Worm (Caenorhabditis elegans): Measurements from ENCODE around the gene Y57G11C.14.

The Y57G11C.14 gene

DNA sequence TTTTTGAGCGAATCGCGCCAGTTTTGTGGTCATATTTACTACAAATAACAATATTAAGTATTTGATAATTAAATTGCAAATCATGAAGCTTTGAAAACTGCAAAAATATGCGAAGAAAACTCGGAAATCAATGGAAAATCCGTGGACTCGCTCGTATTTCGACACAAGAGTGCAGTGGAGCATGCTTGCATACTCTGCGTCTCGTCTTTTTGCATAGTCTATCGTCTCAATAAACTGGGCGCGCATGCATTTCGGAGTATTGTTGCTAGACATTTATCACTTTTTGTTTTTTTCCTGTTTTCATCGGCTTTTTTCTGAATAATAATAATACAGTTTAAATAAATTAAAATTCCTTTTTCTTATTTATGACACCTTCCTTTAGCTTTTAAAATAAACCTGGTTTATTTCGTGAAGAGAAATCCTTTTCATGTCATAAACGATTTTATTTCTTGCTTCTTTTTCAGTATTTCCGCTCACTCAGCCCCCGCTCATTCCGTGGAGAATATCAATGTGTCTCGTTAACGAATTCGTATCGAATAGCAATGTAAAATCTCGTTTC, 31.3 kb upstream of the Y57G11C.14 start, which contains the start of the genes mrps-7 and Y57G11C.3:
TSS of gene mrps-7 (minus strand) at position 38 of the 559 bp plus-strand sequence.
TSS of gene Y57G11C.3 (plus strand) at position 509 of the 559 bp plus-strand sequence.
- TF ChIP-seq nhr-237 (tag; optimal IDR thresholded peaks at IDR 0.05) (no peak), elt-3 (tag; optimal IDR thresholded peaks at IDR 0.05) (no peak), pqm-1 (tag; optimal IDR thresholded peaks at IDR 0.05) (peak; percentile 88), ceh-16 (tag; optimal IDR thresholded peaks at IDR 0.05) (no peak), zag-1 (tag; optimal IDR thresholded peaks at IDR 0.05) (no peak), nhr-76 (tag; optimal IDR thresholded peaks at IDR 0.05) (no peak), nhr-43 (tag; optimal IDR thresholded peaks at IDR 0.05; ENCODE audit: poor library complexity, severe bottlenecking) (peak; percentile 86), unc-62 (GFP tag; optimal IDR thresholded peaks at IDR 0.05) (peak; percentile 62), daf-12 (tag; optimal IDR thresholded peaks at IDR 0.05) (no peak), R02D3.7 (tag; optimal IDR thresholded peaks at IDR 0.05) (peak; percentile 98), nhr-25 (tag; optimal IDR thresholded peaks at IDR 0.05) (peak; percentile 93), lsy-12 (tag; optimal IDR thresholded peaks at IDR 0.05) (peak; percentile 82), pha-4 (tag; optimal IDR thresholded peaks at IDR 0.05) (peak; percentile 96), nhr-23 (tag; optimal IDR thresholded peaks at IDR 0.05) (peak; percentile 94), nhr-11 (tag; optimal IDR thresholded peaks at IDR 0.05) (peak; percentile 68), ZK546.5 (tag; optimal IDR thresholded peaks at IDR 0.05) (peak; percentile 7), skn-1 (tag; optimal IDR thresholded peaks at IDR 0.05) (peak; percentile 93), mml-1 (tag; optimal IDR thresholded peaks at IDR 0.05) (no peak), mdl-1 (tag; optimal IDR thresholded peaks at IDR 0.05) (no peak), nhr-12 (tag; optimal IDR thresholded peaks at IDR 0.05) (no peak), egl-27 (tag; optimal IDR thresholded peaks at IDR 0.05) (peak; percentile 15), aly-2 (tag; optimal IDR thresholded peaks at IDR 0.05) (peak; percentile 12), lin-15B (tag; optimal IDR thresholded peaks at IDR 0.05) (peak; percentile 98), ztf-4 (tag; optimal IDR thresholded peaks at IDR 0.05) (peak; percentile 1), ceh-9 (tag; optimal IDR thresholded peaks at IDR 0.05) (no peak), unc-39 (tag; optimal IDR thresholded peaks at IDR 0.05) (no peak), egl-5 (tag; optimal IDR thresholded peaks at IDR 0.05) (peak; percentile 95), lin-39 (tag; optimal IDR thresholded peaks at IDR 0.05) (peak; percentile 87), jun-1 (tag; optimal IDR thresholded peaks at IDR 0.05) (peak; percentile 72), hmg-11 (tag; optimal IDR thresholded peaks at IDR 0.05) (peak; percentile 82), nfya-1 (tag; optimal IDR thresholded peaks at IDR 0.05; ENCODE audit: insufficient read depth) (peak; percentile 94), ceh-28 (tag; optimal IDR thresholded peaks at IDR 0.05) (peak; percentile 80), nhr-28 (tag; optimal IDR thresholded peaks at IDR 0.05) (no peak), ama-1 (optimal IDR thresholded peaks at IDR 0.05) (peak; percentile 64), ceh-82 (tag; optimal IDR thresholded peaks at IDR 0.05) (peak; percentile 84), snpc-4 (tag; optimal IDR thresholded peaks at IDR 0.05) (peak; percentile 84), nhr-77 (tag; optimal IDR thresholded peaks at IDR 0.05) (peak; percentile 59), eor-1 (tag; optimal IDR thresholded peaks at IDR 0.05) (peak in 1 of 2 experiments; percentile 38), sea-2 (GFP tag; optimal IDR thresholded peaks at IDR 0.05) (no peak), elt-2 (tag; optimal IDR thresholded peaks at IDR 0.05) (peak; percentile 60), ztf-11 (tag; optimal IDR thresholded peaks at IDR 0.05) (no peak), fkh-10 (GFP tag; optimal IDR thresholded peaks at IDR 0.05) (peak; percentile 45), elt-1 (tag; optimal IDR thresholded peaks at IDR 0.05) (peak; percentile 68), fos-1 (tag; optimal IDR thresholded peaks at IDR 0.05) (no peak), nhr-67 (tag; optimal IDR thresholded peaks at IDR 0.05) (no peak), fkh-2 (tag; optimal IDR thresholded peaks at IDR 0.05) (no peak), tbx-2 (tag; optimal IDR thresholded peaks at IDR 0.05) (peak; percentile 60)

Data from whole organism, L3 larva.